Fruit fly (Drosophila melanogaster): ENCODE results near the gene Meics.

Gene Meics

DNA sequence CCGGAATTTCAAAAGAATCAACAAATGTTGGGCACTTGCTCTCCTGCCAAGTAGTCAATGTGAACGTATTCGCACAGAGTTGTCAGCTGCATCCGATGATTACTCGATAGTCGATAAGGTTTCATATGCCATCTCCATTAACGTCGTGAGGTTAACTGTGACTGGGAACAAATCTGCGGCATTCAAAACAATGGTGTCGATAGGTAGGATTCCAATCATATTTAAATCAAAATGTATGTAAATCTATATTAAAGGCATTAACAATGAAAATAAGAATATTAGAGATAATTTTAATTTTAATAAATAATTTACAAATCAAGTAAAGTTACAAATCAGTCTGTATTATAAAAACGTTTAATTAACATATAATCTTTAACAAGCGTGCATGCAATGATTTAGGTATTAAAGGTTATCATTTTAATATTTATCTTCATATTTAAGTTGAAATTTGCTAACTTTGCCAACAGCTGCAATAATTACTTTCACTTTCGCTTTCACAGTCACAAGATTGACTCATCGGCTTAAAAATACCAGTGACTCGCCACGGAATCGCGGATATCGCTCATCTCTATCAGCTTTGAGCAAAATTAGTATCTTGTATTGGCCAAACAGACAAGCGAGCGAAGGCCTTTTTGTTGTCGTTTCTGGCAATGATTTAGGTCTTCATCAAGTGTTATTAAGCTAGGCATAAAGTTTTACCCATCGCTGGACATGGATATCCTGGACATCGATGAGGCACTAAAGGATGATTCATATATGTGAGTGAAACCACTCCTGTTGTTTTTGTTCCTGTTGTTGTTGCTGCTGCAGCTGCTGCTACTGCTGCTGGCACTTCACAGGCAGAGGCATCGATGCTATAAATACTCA is at the start of gene Meics, which contains the start of the genes Nxf3 and ssp2:
Gene Meics, minus strand, starts transcription at position 68 of the 867 bp plus-strand sequence.
Gene Nxf3, plus strand, starts transcription at position 569 of the 867 bp plus-strand sequence.
Gene ssp2, plus strand, starts transcription at position 569 of the 867 bp plus-strand sequence.
- no peak for TF ChIP-seq noc (tag; optimal IDR thresholded peaks at IDR 0.05)

DNA sequence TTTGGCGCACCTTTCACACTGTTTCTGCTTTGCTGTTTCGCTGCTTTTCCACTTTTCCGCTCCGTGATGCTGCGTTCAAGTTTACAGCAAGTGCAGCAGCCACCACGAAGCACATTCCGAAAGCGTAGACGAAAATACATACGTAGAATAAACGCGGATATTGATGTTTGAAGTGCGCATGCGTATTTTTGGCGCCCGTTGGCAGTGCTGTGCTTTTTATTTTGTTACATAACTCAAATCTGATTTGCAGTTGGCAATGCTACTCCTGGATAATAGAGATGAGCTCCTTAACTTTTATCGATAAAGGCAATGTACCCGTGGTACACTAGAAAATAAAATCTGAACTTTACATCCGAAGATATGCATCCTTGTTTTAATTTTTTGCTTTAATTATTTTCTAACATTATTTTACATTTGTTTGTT is 42.2 kb upstream of the Meics start:
- no peak for TF ChIP-seq noc (tag; optimal IDR thresholded peaks at IDR 0.05)

DNA sequence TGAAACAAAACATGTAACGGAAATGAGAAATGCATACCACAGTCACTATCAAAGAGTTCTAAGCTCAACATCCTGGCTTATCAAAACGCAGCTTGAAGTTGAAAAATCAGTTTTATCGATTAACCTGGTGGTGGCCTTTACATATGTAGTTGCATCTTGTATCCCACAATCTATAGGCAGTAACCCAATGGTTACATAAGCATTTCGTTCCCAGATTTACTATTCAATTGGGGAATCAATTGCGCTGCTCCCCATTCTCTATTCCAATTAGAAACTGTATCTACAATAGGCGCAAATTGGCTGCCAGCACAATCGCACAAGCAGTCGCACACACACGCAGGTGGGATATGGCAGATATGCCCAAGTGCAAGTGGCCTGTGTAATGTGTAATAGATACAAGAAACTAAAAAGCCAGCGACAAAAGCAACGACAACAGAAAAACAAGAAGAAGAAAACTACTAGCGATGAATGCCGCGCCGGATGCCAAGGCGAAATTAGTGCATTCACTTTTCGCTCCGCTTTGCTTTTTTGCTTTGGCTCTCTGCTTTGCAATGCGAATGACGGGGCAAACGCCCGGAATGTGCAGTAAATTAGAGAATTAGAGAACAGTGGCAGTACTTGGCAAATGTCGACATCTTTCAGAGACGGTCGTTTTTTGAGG is 41.3 kb upstream of the Meics start:
- no peak for TF ChIP-seq noc (tag; optimal IDR thresholded peaks at IDR 0.05)

DNA sequence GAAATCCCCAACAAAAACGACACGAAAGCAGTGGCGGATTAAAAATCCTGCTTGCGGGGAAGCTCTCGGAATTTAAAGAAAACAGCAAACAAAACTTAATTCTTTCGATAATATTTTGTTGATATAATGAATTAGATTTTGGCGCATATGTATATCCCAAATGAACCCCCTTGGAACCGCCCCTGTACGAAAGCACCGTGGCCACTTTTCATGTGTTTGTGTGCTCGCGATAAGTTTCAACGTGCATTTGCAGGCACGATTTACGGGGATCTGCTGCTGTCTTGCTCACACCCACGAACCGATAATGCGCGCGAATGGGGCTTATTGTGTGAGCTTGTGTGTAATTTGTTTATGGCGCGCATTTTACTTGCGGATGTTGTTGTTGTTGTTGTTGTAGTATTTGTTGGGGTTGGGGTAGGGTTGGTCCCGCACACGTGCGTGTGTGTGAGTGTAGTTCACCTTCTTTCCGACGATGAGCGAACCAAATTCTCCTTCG is 40.5 kb upstream of the Meics start:
- TF ChIP-seq noc (tag; optimal IDR thresholded peaks at IDR 0.05) = peak; percentile 96

DNA sequence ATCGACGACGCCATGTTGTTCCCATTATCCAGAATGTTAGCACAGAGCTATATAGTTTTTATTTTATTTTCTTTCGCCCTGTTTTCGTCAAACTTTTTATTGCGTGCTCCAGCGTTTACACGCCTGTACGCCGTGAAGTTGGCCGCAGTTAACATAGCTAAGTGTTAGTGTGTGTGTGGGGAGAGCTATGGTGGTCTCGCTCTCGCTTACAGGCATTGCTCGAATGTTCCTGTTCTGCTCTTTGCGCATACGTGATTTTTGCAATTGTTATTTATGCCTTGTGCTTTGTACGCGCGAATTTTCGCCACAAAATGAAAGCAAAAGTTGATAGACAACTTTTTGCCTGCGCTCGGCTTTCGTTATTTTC is 39.5 kb upstream of the Meics start:
- TF ChIP-seq noc (tag; optimal IDR thresholded peaks at IDR 0.05) = no peak

DNA sequence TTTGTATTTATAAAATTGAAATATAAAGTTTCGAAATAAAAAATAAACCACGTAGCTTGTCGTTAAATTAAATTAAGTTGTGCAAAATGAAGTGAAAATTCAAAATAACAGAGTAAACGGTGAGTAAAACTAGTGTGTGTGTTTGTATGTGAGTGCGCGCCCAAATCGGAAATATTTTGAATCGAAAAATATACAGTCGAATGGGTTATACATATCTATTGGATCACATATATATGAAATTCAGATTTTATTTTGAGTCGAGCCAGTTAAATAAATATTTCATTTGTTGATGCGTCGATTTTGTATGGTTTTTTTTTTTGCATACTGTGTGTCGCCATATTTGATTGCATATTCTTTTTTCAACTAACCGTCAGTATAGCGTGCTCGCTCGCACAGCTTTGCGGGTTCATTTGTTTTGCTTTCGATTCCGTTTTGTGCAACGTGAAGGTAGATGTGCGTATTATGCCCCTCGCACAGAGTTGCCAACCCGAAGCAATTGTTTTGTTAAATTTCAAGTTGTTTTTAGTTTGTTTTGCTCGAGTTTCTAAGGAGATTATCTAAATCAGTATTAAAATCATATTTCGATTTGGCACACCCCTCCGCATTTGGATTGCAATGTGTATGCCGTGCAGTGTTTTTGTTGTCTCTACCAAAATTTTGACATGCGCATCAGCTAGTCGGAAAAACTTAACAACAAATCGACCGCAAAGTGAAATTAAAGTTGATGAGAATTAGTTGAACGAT is 39.0 kb upstream of the Meics start:
- peak; percentile 23 for TF ChIP-seq noc (tag; optimal IDR thresholded peaks at IDR 0.05)

DNA sequence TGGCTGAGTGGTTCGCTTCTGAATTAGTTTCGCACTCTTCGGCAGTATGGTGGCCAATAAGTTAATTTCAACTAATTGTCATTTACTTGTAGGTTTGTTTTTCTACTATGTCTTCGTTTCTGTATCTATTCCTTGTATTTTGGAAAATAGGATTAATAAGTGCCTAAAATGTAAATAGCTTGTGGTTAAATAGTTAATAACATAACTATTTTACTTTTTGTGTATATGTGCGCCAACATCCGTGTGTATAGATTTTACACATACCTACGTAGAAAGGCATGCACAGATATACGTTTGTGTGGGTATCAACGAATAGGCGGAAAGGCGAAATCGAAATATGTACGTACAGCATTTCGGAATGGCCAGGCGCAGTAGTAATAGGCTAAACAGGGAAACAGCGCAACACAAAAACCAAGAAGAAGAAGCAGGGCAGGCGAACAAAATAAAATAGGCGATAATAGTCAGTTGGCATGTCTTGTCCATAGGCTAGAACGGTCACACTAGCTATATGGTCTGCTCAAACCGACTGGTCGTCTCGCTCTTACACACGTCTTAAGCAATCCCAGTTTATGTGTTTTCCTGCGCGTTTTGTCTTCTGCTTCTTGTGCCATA is 38.1 kb upstream of the Meics start:
- no peak for TF ChIP-seq noc (tag; optimal IDR thresholded peaks at IDR 0.05)

DNA sequence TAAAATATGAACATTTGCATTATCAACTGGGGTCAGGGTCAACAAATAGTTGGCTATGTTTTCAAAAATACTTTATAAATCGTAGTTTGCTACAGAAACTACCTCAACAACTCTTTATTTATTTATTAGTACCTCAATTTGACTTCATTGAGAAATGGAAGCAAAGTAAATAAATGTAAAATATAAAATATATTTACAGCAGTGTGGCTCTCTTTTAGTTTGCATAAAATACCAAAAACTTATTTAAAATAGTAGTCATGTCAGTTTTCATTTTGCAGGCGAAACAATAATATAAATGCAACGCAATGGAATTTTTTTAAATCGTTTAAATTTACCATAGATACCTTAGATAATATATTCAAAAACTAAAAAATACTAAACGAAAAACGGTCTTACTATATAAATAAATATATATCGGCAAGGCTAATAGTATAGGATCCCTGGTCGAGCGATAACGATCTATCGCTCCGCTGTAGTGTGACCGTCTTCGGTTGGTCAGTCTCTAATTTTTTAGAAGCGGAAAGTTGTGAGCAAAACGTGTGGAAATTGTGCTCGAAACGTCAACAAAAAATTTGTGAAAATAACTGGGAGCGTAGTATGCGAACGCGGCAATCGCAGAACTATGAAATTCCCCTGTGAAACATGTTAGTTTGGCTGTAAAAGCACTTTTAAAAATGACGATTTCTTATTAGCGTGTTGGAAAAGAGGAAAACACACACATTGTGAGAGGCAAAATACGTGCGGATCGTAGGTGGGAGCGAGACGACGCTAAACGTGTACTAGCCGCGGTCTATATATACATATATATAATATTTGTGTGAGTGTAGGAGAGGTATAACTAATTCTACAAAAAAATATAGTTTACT is 37.4 kb upstream of the Meics start, which contains the start of the genes Nprl3 and upSET:
Gene Nprl3, minus strand, starts transcription at position 223 of the 866 bp plus-strand sequence.
Gene upSET, plus strand, starts transcription at position 470 of the 866 bp plus-strand sequence.
- peak; percentile 4 for TF ChIP-seq noc (tag; optimal IDR thresholded peaks at IDR 0.05)

DNA sequence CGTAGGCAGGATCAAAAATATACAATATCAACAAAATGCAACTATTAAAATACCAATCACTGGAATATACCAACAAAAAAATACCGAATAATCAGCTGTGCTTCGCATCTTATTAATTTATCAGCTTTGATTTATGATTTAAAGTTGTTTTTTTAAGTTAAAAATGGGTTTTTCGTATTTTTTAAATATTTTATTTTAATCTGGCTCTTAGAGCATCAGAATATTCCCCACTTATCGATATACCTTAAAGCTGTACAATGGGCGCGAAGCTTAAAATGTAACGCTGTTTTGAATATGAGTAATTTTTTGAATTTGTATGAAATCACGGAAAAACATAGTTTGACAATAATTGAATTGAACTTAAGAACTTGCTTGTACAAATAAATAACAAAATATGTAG is 34.7 kb upstream of the Meics start, which contains the start of gene CG17359:
Gene CG17359, minus strand, starts transcription at position 48 of the 400 bp plus-strand sequence.
- no peak for TF ChIP-seq noc (tag; optimal IDR thresholded peaks at IDR 0.05)

DNA sequence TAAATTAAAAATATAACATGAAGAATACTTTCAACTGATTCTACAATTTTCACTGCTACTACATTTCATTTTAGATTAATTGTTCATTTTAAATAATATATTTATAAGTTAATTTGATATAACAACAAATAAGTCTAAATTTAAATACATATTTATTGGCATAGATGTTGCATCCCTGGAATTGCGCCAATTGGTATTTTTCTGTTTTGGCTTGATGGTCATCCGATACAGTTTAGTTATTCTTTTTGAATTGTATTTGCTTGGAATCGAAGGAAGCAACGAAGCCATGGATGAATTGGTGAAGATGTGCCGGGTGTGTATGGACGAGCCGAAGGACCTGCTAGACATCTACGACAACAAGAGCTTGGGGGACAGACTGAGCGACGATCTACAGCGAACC is 32.5 kb upstream of the Meics start, which contains the start of gene CG17361:
Gene CG17361, plus strand, starts transcription at position 200 of the 400 bp plus-strand sequence.
- no peak for TF ChIP-seq noc (tag; optimal IDR thresholded peaks at IDR 0.05)

DNA sequence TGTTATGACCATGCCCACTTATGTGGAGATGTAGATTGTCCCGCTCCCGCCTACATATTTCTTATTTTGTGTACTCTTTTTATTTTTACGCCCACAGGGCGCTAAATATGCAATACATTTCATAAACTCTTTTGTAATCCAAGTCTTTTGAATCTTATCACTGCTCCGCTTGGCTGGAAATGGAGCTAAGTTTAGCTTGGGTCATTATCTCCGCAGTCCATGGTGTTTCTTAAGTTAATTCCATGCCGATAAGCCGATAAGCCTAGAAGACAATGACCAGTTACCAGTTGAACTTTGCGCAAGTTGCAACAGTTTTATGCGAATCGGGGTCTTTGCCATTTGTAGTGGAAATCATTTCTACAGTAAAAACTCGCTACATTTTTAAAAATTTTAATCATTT is 31.9 kb upstream of the Meics start:
- TF ChIP-seq noc (tag; optimal IDR thresholded peaks at IDR 0.05) = no peak

DNA sequence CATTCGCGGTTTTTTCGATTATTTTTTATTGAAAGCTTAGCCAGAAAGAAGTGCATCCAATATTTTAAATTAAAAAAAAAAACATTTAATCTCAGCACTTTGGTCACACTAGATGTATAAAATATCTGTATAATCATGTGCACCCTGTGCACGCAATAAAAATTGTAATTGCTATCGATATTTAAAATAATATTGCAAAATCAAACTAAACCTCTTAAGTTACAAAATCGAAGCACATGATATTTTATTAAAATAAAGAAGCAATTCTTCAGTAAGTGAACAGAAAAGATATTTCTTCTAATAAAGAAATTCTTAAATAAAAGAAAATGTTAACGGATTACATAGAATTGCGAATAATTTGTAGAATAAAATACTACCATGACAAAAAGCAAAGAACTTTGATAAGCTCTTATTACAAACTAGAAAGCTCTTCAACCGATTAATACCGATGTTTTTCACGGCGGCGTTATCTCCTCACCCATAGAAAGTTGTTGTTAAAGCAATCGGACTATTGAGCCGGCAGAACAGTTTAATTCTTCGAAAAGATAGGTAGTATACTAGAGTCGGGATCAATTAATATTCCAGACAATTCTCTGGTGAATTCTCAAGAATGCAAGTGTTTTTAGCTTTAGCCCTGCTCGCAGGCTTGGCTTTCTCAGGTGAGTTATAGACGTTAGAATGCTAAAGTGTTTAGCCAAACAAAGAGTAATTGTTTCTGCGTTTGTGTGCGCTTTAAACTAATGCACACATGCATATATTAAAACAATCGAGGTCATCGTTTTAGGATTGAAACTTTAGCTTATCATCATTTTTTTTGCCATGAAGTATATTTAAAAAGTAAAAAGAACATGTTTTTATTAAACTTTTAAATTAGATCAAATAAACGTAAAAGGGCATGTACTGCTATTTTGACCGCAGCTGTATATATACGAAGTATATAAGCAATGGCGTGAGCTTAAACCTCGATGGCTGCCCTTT is 29.5 kb upstream of the Meics start, which contains the start of gene CtsK1:
Gene CtsK1, plus strand, starts transcription at position 490 of the 978 bp plus-strand sequence.
- TF ChIP-seq noc (tag; optimal IDR thresholded peaks at IDR 0.05) = peak; percentile 55

DNA sequence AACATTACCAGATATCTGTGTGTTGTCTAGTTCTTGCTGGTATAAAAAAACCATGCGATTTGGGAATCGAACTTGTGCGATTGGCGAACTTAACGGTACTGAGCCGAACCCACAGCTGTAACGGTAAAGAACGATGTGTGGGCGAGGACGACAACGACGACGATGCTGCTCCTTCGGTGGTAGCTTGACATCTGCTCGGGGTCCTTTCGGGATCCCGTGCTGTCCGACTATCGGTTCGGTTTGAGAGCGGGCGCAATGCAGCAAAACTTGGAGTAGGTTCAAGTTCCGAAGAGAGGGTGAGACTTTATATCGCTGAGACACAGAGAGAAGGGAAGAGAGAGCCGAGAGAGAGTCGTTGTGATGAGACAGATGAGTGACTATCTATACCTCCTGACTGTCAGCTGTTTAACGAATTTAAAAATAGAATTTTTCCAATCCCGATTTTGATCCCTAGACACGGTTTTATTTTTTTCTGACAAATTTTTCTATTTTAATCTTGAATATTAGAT is 28.8 kb upstream of the Meics start, which contains the start of gene CG17364:
Gene CG17364, minus strand, starts transcription at position 168 of the 509 bp plus-strand sequence.
- no peak for TF ChIP-seq noc (tag; optimal IDR thresholded peaks at IDR 0.05)

Measured in whole organism, larva.